Fruit fly (Drosophila melanogaster) whole organism: ENCODE data around the gene Aptx.

Experiments used
- CG8478 ChIP-seq: fragments of >200 bp; optimal IDR thresholded peaks from 2 replicates; lab custom pipeline; 2018; ENCODE audit warnings: inconsistent platforms
- pan ChIP-seq: fragments of >200 bp; optimal IDR thresholded peaks from 2 replicates; lab custom pipeline; 2017

- TF ChIP-seq pan (lab: Kevin White, UChicago) (no peak), CG8478 (no peak)
Measured at dm6 chr3R:19383298-19383697, 20.0 kb upstream of the Aptx start.
